Fruit fly (Drosophila melanogaster) whole organism, embryonic: ENCODE data around the gene CG7702.
A peak's percentile ranks its signal among the peaks of the same experiment; 100 is the strongest.

ENCODE experiments used
- Atf6 ChIP-seq: fragments of 200-800 bp; sonication (Bioruptor generic); IDR thresholded peaks from 2 replicates; pipeline ENCODE4 v1.3.6; 2022; ENCODE audit warnings: missing biosample characterization, missing genetic modification characterization
- B-H1 ChIP-seq: fragments of 200-800 bp; sonication (Bioruptor generic); IDR thresholded peaks from 3 replicates; pipeline ENCODE4 v1.3.6; 2022; ENCODE audit warnings: missing biosample characterization, missing genetic modification characterization
- BtbVII ChIP-seq: fragments of 200-800 bp; sonication (Bioruptor generic); optimal IDR thresholded peaks from 3 replicates; lab custom pipeline; 2017; ENCODE audit warnings: missing biosample characterization, mild to moderate bottlenecking, missing genetic modification characterization
- CG11093 ChIP-seq: fragments of 200-800 bp; sonication (Bioruptor generic); IDR thresholded peaks from 3 replicates; pipeline ENCODE4 v1.3.6; 2022; ENCODE audit warnings: missing biosample characterization, missing genetic modification characterization
- CG12071 ChIP-seq: fragments of 200-800 bp; sonication (Bioruptor generic); optimal IDR thresholded peaks from 3 replicates; lab custom pipeline; 2018; ENCODE audit warnings: missing biosample characterization, mild to moderate bottlenecking, missing genetic modification characterization
- CG13424 ChIP-seq: fragments of 200-800 bp; sonication (Bioruptor generic); optimal IDR thresholded peaks from 2 replicates; lab custom pipeline; 2019; ENCODE audit warnings: missing biosample characterization, mild to moderate bottlenecking, missing genetic modification characterization, moderate library complexity
- CG13894 ChIP-seq: fragments of 200-800 bp; sonication (Bioruptor generic); optimal IDR thresholded peaks from 3 replicates; lab custom pipeline; 2018; ENCODE audit warnings: missing biosample characterization, mild to moderate bottlenecking, missing genetic modification characterization, moderate library complexity
- CG15514 ChIP-seq: fragments of 200-800 bp; sonication (Bioruptor generic); optimal IDR thresholded peaks from 3 replicates; lab custom pipeline; 2017; ENCODE audit warnings: missing biosample characterization, missing genetic modification characterization, mild to moderate bottlenecking, moderate library complexity, missing genetic modification reagents
- CG16779 ChIP-seq: fragments of 200-800 bp; sonication (Bioruptor generic); IDR thresholded peaks from 2 replicates; pipeline ENCODE4 v1.3.6; 2022; ENCODE audit warnings: missing biosample characterization, missing genetic modification characterization
- CG16863 ChIP-seq: fragments of 200-800 bp; sonication (Bioruptor generic); optimal IDR thresholded peaks from 3 replicates; lab custom pipeline; 2016; ENCODE audit warnings: missing biosample characterization, missing genetic modification characterization
- CG17612 ChIP-seq: fragments of 200-800 bp; sonication (Bioruptor generic); IDR thresholded peaks from 2 replicates; pipeline ENCODE4 v1.3.6; 2022; ENCODE audit warnings: missing biosample characterization, missing genetic modification characterization
- CG18476 ChIP-seq: fragments of 200-800 bp; sonication (Bioruptor generic); optimal IDR thresholded peaks from 2 replicates; lab custom pipeline; 2016; ENCODE audit warnings: missing biosample characterization, mild to moderate bottlenecking, missing genetic modification characterization
- CG18599 ChIP-seq: fragments of 200-800 bp; sonication (Bioruptor generic); optimal IDR thresholded peaks from 3 replicates; lab custom pipeline; 2017; ENCODE audit warnings: missing biosample characterization, missing genetic modification characterization, mild to moderate bottlenecking, moderate library complexity, missing genetic modification reagents
- CG2129 ChIP-seq: fragments of 200-800 bp; sonication (Bioruptor generic); IDR thresholded peaks from 2 replicates; pipeline ENCODE4 v1.3.6; 2022; ENCODE audit warnings: missing biosample characterization, missing genetic modification characterization; ENCODE audit not compliant: partially characterized antibody
- CG4424 ChIP-seq: fragments of 200-800 bp; sonication (Bioruptor generic); optimal IDR thresholded peaks from 3 replicates; lab custom pipeline; 2016; ENCODE audit warnings: missing biosample characterization, missing genetic modification characterization
- CG5180 ChIP-seq: fragments of 200-800 bp; sonication (Bioruptor generic); optimal IDR thresholded peaks from 3 replicates; lab custom pipeline; 2017; ENCODE audit warnings: missing biosample characterization, missing genetic modification characterization, mild to moderate bottlenecking, moderate library complexity, missing genetic modification reagents
- CG6654 ChIP-seq: fragments of 200-800 bp; sonication (Bioruptor generic); optimal IDR thresholded peaks from 2 replicates; lab custom pipeline; 2017; ENCODE audit warnings: missing biosample characterization, mild to moderate bottlenecking, missing genetic modification characterization
- CG7271 ChIP-seq: fragments of 200-800 bp; sonication (Bioruptor generic); optimal IDR thresholded peaks from 2 replicates; lab custom pipeline; 2018; ENCODE audit warnings: missing biosample characterization, mild to moderate bottlenecking, missing genetic modification characterization, moderate library complexity
- CG7556 ChIP-seq: fragments of 200-800 bp; sonication (Bioruptor generic); optimal IDR thresholded peaks from 2 replicates; lab custom pipeline; 2017; ENCODE audit warnings: missing biosample characterization, mild to moderate bottlenecking, missing genetic modification characterization
- CG8924 ChIP-seq: fragments of 200-800 bp; optimal IDR thresholded peaks from 3 replicates; lab custom pipeline; 2019; ENCODE audit warnings: missing biosample characterization, mild to moderate bottlenecking, missing genetic modification characterization, moderate library complexity
- CG9609 ChIP-seq: fragments of 200-800 bp; sonication (Bioruptor generic); optimal IDR thresholded peaks from 3 replicates; lab custom pipeline; 2016; ENCODE audit warnings: missing biosample characterization, missing genetic modification characterization
- CG9817 ChIP-seq: fragments of 200-800 bp; sonication (Bioruptor generic); optimal IDR thresholded peaks from 2 replicates; lab custom pipeline; 2018; ENCODE audit warnings: missing biosample characterization, mild to moderate bottlenecking, missing genetic modification characterization, moderate library complexity
- CTCF ChIP-seq: fragments of 200-800 bp; sonication (Bioruptor generic); optimal IDR thresholded peaks from 2 replicates; lab custom pipeline; 2017; ENCODE audit warnings: missing biosample characterization, mild to moderate bottlenecking, missing genetic modification characterization, moderate library complexity
- D ChIP-seq, 2 experiments: fragments of 200-800 bp in 1 of 2; fragments of >200 bp in 1 of 2; sonication (Bioruptor generic) in 1 of 2; optimal IDR thresholded peaks; 2 replicates in 1 of 2; 3 replicates in 1 of 2; lab custom pipeline; 2017; ENCODE audit warnings: mild to moderate bottlenecking in 1 of 2, missing biosample characterization in 1 of 2, missing genetic modification characterization in 1 of 2, missing genetic modification reagents in 1 of 2
- Ets97D ChIP-seq: fragments of 200-800 bp; sonication (Bioruptor generic); optimal IDR thresholded peaks from 3 replicates; lab custom pipeline; 2016; ENCODE audit warnings: missing biosample characterization, missing genetic modification characterization
- HLHmδ ChIP-seq: fragments of 200-800 bp; sonication (Bioruptor generic); optimal IDR thresholded peaks from 2 replicates; lab custom pipeline; 2018; ENCODE audit warnings: missing biosample characterization, mild to moderate bottlenecking, missing genetic modification characterization, moderate library complexity
- Hey ChIP-seq: fragments of 200-800 bp; sonication (Bioruptor generic); optimal IDR thresholded peaks from 3 replicates; lab custom pipeline; 2018; ENCODE audit warnings: missing biosample characterization, mild to moderate bottlenecking, missing genetic modification characterization
- Lim3 ChIP-seq: fragments of 200-800 bp; sonication (Bioruptor generic); IDR thresholded peaks from 2 replicates; pipeline ENCODE4 v1.3.6; 2022; ENCODE audit warnings: missing biosample characterization, missing genetic modification characterization
- MESR4 ChIP-seq: fragments of 200-800 bp; sonication (Bioruptor generic); optimal IDR thresholded peaks from 2 replicates; lab custom pipeline; 2018; ENCODE audit warnings: missing biosample characterization, mild to moderate bottlenecking, missing genetic modification characterization, moderate library complexity
- Rx ChIP-seq: fragments of 200-800 bp; sonication (Bioruptor generic); IDR thresholded peaks from 2 replicates; pipeline ENCODE4 v1.3.6; 2022; ENCODE audit warnings: missing biosample characterization, missing genetic modification characterization
- Sox102F ChIP-seq: fragments of 200-800 bp; sonication (Bioruptor generic); optimal IDR thresholded peaks from 2 replicates; lab custom pipeline; 2018; ENCODE audit warnings: missing biosample characterization, mild to moderate bottlenecking, missing genetic modification characterization, moderate library complexity
- Spps ChIP-seq: fragments of 200-800 bp; sonication (Bioruptor generic); optimal IDR thresholded peaks from 2 replicates; lab custom pipeline; 2018; ENCODE audit warnings: missing biosample characterization, mild to moderate bottlenecking, missing genetic modification characterization
- abd-A ChIP-seq: fragments of 200-800 bp; sonication (Bioruptor generic); optimal IDR thresholded peaks from 3 replicates; lab custom pipeline; 2019; ENCODE audit warnings: missing biosample characterization, mild to moderate bottlenecking, missing genetic modification characterization, moderate library complexity
- ac ChIP-seq: fragments of 200-800 bp; sonication (Bioruptor generic); optimal IDR thresholded peaks from 3 replicates; lab custom pipeline; 2017; ENCODE audit warnings: missing biosample characterization, mild to moderate bottlenecking, missing genetic modification characterization
- ara ChIP-seq: fragments of 200-800 bp; sonication (Bioruptor generic); IDR thresholded peaks from 2 replicates; pipeline ENCODE4 v1.3.6; 2022; ENCODE audit warnings: missing biosample characterization, missing genetic modification characterization
- cad ChIP-seq: fragments of >200 bp; optimal IDR thresholded peaks from 2 replicates; lab custom pipeline; 2017; ENCODE audit warnings: missing biosample characterization, missing genetic modification characterization
- chinmo ChIP-seq: fragments of 200-800 bp; sonication (Bioruptor generic); IDR thresholded peaks from 4 replicates; pipeline ENCODE4 v1.3.6; 2022; ENCODE audit warnings: missing biosample characterization, missing genetic modification characterization; ENCODE audit not compliant: partially characterized antibody
- crc ChIP-seq: fragments of 200-800 bp; sonication (Bioruptor generic); optimal IDR thresholded peaks from 2 replicates; lab custom pipeline; 2016; ENCODE audit warnings: missing biosample characterization, missing genetic modification characterization
- fru ChIP-seq: fragments of >200 bp; optimal IDR thresholded peaks from 2 replicates; lab custom pipeline; 2017
- jing ChIP-seq: fragments of 200-800 bp; sonication (Bioruptor generic); optimal IDR thresholded peaks from 2 replicates; lab custom pipeline; 2018; ENCODE audit warnings: missing biosample characterization, mild to moderate bottlenecking, missing genetic modification characterization
- jumu ChIP-seq: fragments of 200-800 bp; sonication (Bioruptor generic); optimal IDR thresholded peaks from 3 replicates; lab custom pipeline; 2016; ENCODE audit warnings: missing biosample characterization, missing genetic modification characterization
- nom ChIP-seq: fragments of 200-800 bp; sonication (Bioruptor generic); optimal IDR thresholded peaks from 2 replicates; lab custom pipeline; 2017; ENCODE audit warnings: missing biosample characterization, missing genetic modification characterization, mild to moderate bottlenecking, moderate library complexity, missing genetic modification reagents
- pb ChIP-seq: fragments of 200-800 bp; sonication (Bioruptor generic); optimal IDR thresholded peaks from 3 replicates; lab custom pipeline; 2016; ENCODE audit warnings: missing biosample characterization, missing genetic modification characterization
- pfk ChIP-seq: fragments of 200-800 bp; sonication (Bioruptor generic); optimal IDR thresholded peaks from 2 replicates; lab custom pipeline; 2018; ENCODE audit warnings: missing biosample characterization, mild to moderate bottlenecking, missing genetic modification characterization, moderate library complexity
- pnt ChIP-seq: fragments of 200-800 bp; sonication (Bioruptor generic); optimal IDR thresholded peaks from 3 replicates; lab custom pipeline; 2016; ENCODE audit warnings: missing biosample characterization, missing genetic modification characterization
- pros ChIP-seq: fragments of 200-800 bp; sonication (Bioruptor generic); optimal IDR thresholded peaks from 3 replicates; lab custom pipeline; 2019; ENCODE audit warnings: missing biosample characterization, mild to moderate bottlenecking, missing genetic modification characterization, moderate library complexity
- run ChIP-seq: fragments of 200-800 bp; sonication (Bioruptor generic); optimal IDR thresholded peaks from 3 replicates; lab custom pipeline; 2018; ENCODE audit warnings: missing biosample characterization, mild to moderate bottlenecking, missing genetic modification characterization
- toy ChIP-seq: fragments of 200-800 bp; sonication (Bioruptor generic); IDR thresholded peaks from 2 replicates; pipeline ENCODE4 v1.3.6; 2022; ENCODE audit warnings: missing biosample characterization, missing genetic modification characterization
- wor ChIP-seq: fragments of 200-800 bp; sonication (Bioruptor generic); IDR thresholded peaks from 2 replicates; pipeline ENCODE4 v1.3.6; 2022; ENCODE audit warnings: missing biosample characterization, missing genetic modification characterization
- z ChIP-seq: fragments of 200-800 bp; sonication (Bioruptor generic); IDR thresholded peaks from 3 replicates; pipeline ENCODE4 v1.3.6; 2022; ENCODE audit warnings: missing biosample characterization, missing genetic modification characterization

Gene CG7702

dm6 chr3R:18707492-18707891 lies 38.3 kb downstream of the CG7702 start:
- TF ChIP-seq CG2129, result no peak
- TF ChIP-seq CG7556 (GFP tag; lab: Kevin White, UChicago), result no peak
- TF ChIP-seq CG8924 (tag; lab: Kevin White, UChicago), result no peak
- no peak for TF ChIP-seq CG15514 (GFP tag; lab: Kevin White, UChicago)
- no peak for TF ChIP-seq jumu (GFP tag; lab: Kevin White, UChicago)
- TF ChIP-seq Hey (tag; lab: Kevin White, UChicago), result peak; percentile 58
- no peak for TF ChIP-seq CG18476
- TF ChIP-seq fru (lab: Kevin White, UChicago), result no peak
- TF ChIP-seq BtbVII (GFP tag; lab: Kevin White, UChicago), result no peak
- no peak for TF ChIP-seq CG18599 (GFP tag; lab: Kevin White, UChicago)
- TF ChIP-seq wor, result no peak
- no peak for TF ChIP-seq CG4424 (GFP tag; lab: Kevin White, UChicago)
- TF ChIP-seq CG16779 (GFP tag; lab: Robert Waterston, UW), result no peak
- no peak for TF ChIP-seq Sox102F (GFP tag; lab: Kevin White, UChicago)
- TF ChIP-seq CG13894 (tag; lab: Kevin White, UChicago), result no peak
- TF ChIP-seq run (tag; lab: Kevin White, UChicago), result peak; percentile 11
- TF ChIP-seq pnt, result no peak
- TF ChIP-seq crc (GFP tag; lab: Kevin White, UChicago), result no peak
- no peak for TF ChIP-seq z (GFP tag; lab: Robert Waterston, UW)
- no peak for TF ChIP-seq Lim3 (GFP tag; lab: Robert Waterston, UW)
- TF ChIP-seq ara, result no peak
- TF ChIP-seq Atf6, result no peak
- TF ChIP-seq Ets97D (GFP tag; lab: Kevin White, UChicago), result no peak
- TF ChIP-seq pros (GFP tag; lab: Kevin White, UChicago), result peak; percentile 75
- no peak for TF ChIP-seq CG11093 (GFP tag; lab: Robert Waterston, UW)
- no peak for TF ChIP-seq CG7271 (tag; lab: Kevin White, UChicago)
- no peak for TF ChIP-seq nom (GFP tag; lab: Kevin White, UChicago)
- no peak for TF ChIP-seq CG9609 (GFP tag; lab: Kevin White, UChicago)
- TF ChIP-seq CG6654 (GFP tag; lab: Kevin White, UChicago), result no peak
- no peak for TF ChIP-seq Spps (tag; lab: Kevin White, UChicago)
- peak; percentile 79 for TF ChIP-seq abd-A (tag; lab: Kevin White, UChicago)
- TF ChIP-seq B-H1 (GFP tag; lab: Robert Waterston, UW), result no peak
- TF ChIP-seq MESR4 (GFP tag; lab: Kevin White, UChicago), result no peak
- no peak for TF ChIP-seq CG13424 (tag; lab: Kevin White, UChicago)
- no peak for TF ChIP-seq CG5180 (GFP tag; lab: Kevin White, UChicago)
- no peak for TF ChIP-seq cad
- TF ChIP-seq, all 482 proteins: peak for 4

DNA sequence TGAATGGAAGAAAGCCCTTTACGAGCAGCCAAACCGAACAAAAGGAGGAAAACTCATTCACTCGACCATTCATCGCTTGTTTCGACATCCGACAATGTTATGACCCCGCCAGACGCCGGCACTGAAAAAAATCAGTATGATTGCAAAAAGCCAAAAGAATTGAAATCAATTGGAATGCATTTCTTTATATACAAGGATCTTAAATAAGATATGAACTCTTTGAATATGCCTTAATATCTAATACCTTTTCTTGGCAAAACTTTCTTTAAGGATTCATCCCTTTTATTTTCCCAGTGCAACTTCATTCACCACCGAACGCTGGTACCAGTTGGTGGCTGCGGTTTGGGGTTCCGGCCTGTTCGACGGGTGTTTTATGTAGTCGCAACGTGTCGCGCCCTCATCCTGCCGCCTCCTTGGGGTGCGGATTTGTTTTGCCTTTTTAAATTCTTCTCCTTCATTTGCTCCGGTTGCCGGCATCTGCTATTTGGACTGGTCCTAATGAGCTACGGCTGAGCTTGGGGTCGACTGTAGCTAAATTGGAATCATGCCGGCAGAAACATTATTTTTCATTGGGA lies 50.7 kb downstream of the CG7702 start:
- peak; percentile 58 for TF ChIP-seq jing (GFP tag; lab: Kevin White, UChicago)
- peak; percentile 39 for TF ChIP-seq pros (GFP tag; lab: Kevin White, UChicago)
- TF ChIP-seq BtbVII (GFP tag; lab: Kevin White, UChicago), result peak; percentile 89
- TF ChIP-seq HLHmδ, result no peak
- no peak for TF ChIP-seq ac (GFP tag; lab: Kevin White, UChicago)
- TF ChIP-seq toy, result peak; percentile 59; the same call in 1 of the 2 replicates
- TF ChIP-seq CG12071, result peak; percentile 83
- no peak for TF ChIP-seq D (optimal IDR thresholded peaks at IDR 0.05; lab: Kevin White, UChicago)
- TF ChIP-seq D (GFP tag; optimal IDR thresholded peaks at IDR 0.05; lab: Kevin White, UChicago), result peak; percentile 81
- peak; percentile 32 for TF ChIP-seq CTCF (GFP tag; lab: Kevin White, UChicago)
- peak; percentile 89 for TF ChIP-seq Atf6
- no peak for TF ChIP-seq z (GFP tag; lab: Robert Waterston, UW)
- no peak for TF ChIP-seq chinmo
- TF ChIP-seq pfk (GFP tag; lab: Kevin White, UChicago), result no peak
- peak; percentile 72 for TF ChIP-seq Rx (GFP tag; lab: Robert Waterston, UW)
- peak; percentile 83 for TF ChIP-seq CG16863 (GFP tag; lab: Kevin White, UChicago)
- TF ChIP-seq pb (GFP tag; lab: Kevin White, UChicago), result peak; percentile 67
- TF ChIP-seq CG17612, result no peak
- TF ChIP-seq CG9817 (tag; lab: Kevin White, UChicago), result peak; percentile 89
- peak; percentile 34 for TF ChIP-seq jumu (GFP tag; lab: Kevin White, UChicago)
